ENCODE assay signal across 3 worm cellular contexts in the genomic region with DNA sequence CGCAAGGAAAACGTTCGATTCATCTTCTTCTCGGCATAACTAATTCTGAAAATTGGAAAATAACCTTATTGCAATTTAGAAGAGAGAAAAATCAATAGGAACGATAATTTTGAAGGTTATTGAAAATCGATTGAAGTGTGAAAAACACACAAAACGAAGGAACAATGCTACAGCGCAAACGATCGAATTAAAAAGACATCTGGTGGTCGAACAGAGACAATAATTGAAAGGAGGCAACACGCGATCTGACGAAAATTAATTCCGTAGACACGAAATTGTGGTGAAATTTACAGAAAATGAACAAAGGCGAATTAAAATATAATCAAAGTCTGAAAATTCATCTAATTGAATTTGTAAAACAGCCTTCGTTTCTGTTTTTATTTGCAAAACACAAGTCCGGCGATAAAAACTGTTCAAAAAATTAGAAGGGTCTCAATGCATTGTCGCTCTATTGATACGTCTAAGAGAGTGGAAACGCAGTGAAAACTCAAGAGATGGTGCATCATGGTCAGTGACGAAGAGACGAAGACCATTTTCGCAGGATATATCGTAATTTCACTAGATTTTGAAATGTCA.
TF ChIP-seq lines count a peak whose summit lies in the region.

A gene (minus strand): TSS at position 51 of the 576 bp plus-strand sequence.

TF ChIP-seq in whole organism, L1 larva, 84 proteins besides CTCF, POLR2A, EP300 and RAD21 (continued from another document and continues in another):
- peak in 1 of 2 experiments; percentile 18 for TF ChIP-seq mdl-1 (tag; optimal IDR thresholded peaks at IDR 0.05; lab: Kevin White, UChicago)
- TF ChIP-seq ceh-90 (tag; optimal IDR thresholded peaks at IDR 0.05; lab: Kevin White, UChicago) = peak; percentile 64
- TF ChIP-seq fkh-4 (tag; optimal IDR thresholded peaks at IDR 0.05; lab: Kevin White, UChicago; ENCODE audit: borderline replicate concordance) = peak; percentile 85
- TF ChIP-seq tbx-2 (tag; optimal IDR thresholded peaks at IDR 0.05; lab: Kevin White, UChicago) = peak; percentile 85
- peak; percentile 59 for TF ChIP-seq nhr-237 (tag; optimal IDR thresholded peaks at IDR 0.05; lab: Kevin White, UChicago)
- peak; percentile 80 for TF ChIP-seq swsn-7 (tag; optimal IDR thresholded peaks at IDR 0.05; lab: Kevin White, UChicago)
- no peak for TF ChIP-seq alr-1 (tag; optimal IDR thresholded peaks at IDR 0.05; lab: Kevin White, UChicago; ENCODE audit: borderline replicate concordance)
- TF ChIP-seq unc-98 (GFP tag; IDR thresholded peaks at IDR 0.05; lab: Robert Waterston, UW) = peak; percentile 76; the same call in 1 of the 2 replicates
- TF ChIP-seq ama-1 (optimal IDR thresholded peaks at IDR 0.05; lab: Kevin White, UChicago) = no peak
- peak; percentile 85 for TF ChIP-seq fkh-8 (tag; optimal IDR thresholded peaks at IDR 0.05; lab: Kevin White, UChicago)
- TF ChIP-seq lin-15B (tag; optimal IDR thresholded peaks at IDR 0.05; lab: Kevin White, UChicago) = peak; percentile 43
- peak; percentile 38 for TF ChIP-seq skn-1 (tag; optimal IDR thresholded peaks at IDR 0.05; lab: Kevin White, UChicago)
- TF ChIP-seq zag-1 (tag; optimal IDR thresholded peaks at IDR 0.05; lab: Kevin White, UChicago) = peak; percentile 31
- TF ChIP-seq pqm-1 (tag; optimal IDR thresholded peaks at IDR 0.05; lab: Kevin White, UChicago) = no peak
- peak; percentile 87 for TF ChIP-seq isw-1 (GFP tag; IDR thresholded peaks at IDR 0.05; lab: Robert Waterston, UW)
- no peak for TF ChIP-seq nhr-76 (tag; optimal IDR thresholded peaks at IDR 0.05; lab: Kevin White, UChicago)
- no peak for TF ChIP-seq unc-62 (GFP tag; optimal IDR thresholded peaks at IDR 0.05; lab: Kevin White, UChicago)
- TF ChIP-seq nhr-85 (tag; lab: Kevin White, UChicago) = peak; percentile 94
- peak; percentile 83 for TF ChIP-seq xbp-1 (tag; optimal IDR thresholded peaks at IDR 0.05; lab: Kevin White, UChicago)
- peak; percentile 60 for TF ChIP-seq fos-1 (tag; optimal IDR thresholded peaks at IDR 0.05; lab: Kevin White, UChicago)
- TF ChIP-seq egl-13 (tag; optimal IDR thresholded peaks at IDR 0.05; lab: Kevin White, UChicago) = peak; percentile 71
- TF ChIP-seq pag-3 (tag; optimal IDR thresholded peaks at IDR 0.05; lab: Kevin White, UChicago; ENCODE audit: borderline replicate concordance, insufficient read depth) = no peak
- TF ChIP-seq elt-2 (tag; optimal IDR thresholded peaks at IDR 0.05; lab: Kevin White, UChicago) = peak; percentile 58
- peak; percentile 80 for TF ChIP-seq nhr-19 (GFP tag; conservative IDR thresholded peaks at IDR 0.05; lab: Robert Waterston, UW)
- TF ChIP-seq ztf-11 (tag; optimal IDR thresholded peaks at IDR 0.05; lab: Kevin White, UChicago) = peak in 1 of 2 experiments; percentile 88
- TF ChIP-seq nhr-84 (tag; optimal IDR thresholded peaks at IDR 0.05; lab: Kevin White, UChicago) = no peak
- peak; percentile 88 for TF ChIP-seq rnt-1 (tag; optimal IDR thresholded peaks at IDR 0.05; lab: Kevin White, UChicago)
- TF ChIP-seq lin-35 (GFP tag; optimal IDR thresholded peaks at IDR 0.05; lab: Kevin White, UChicago) = peak; percentile 74 to 89
- peak; percentile 90 for TF ChIP-seq nhr-77 (tag; optimal IDR thresholded peaks at IDR 0.05; lab: Kevin White, UChicago)
- no peak for TF ChIP-seq nhr-28 (tag; optimal IDR thresholded peaks at IDR 0.05; lab: Kevin White, UChicago)
- TF ChIP-seq nhr-90 (tag; optimal IDR thresholded peaks at IDR 0.05; lab: Kevin White, UChicago; ENCODE audit: poor library complexity) = peak; percentile 85
- peak; percentile 85 for TF ChIP-seq ceh-88 (GFP tag; IDR thresholded peaks at IDR 0.05; lab: Robert Waterston, UW)
- TF ChIP-seq fkh-10 (GFP tag; optimal IDR thresholded peaks at IDR 0.05; lab: Kevin White, UChicago) = peak; percentile 34
- peak; percentile 32 to 64 (median 59) for TF ChIP-seq ceh-82 (tag; optimal IDR thresholded peaks at IDR 0.05; lab: Kevin White, UChicago)
- peak; percentile 74 for TF ChIP-seq lin-13 (GFP tag; optimal IDR thresholded peaks at IDR 0.05; lab: Kevin White, UChicago)
- TF ChIP-seq nhr-71 (tag; optimal IDR thresholded peaks at IDR 0.05; lab: Kevin White, UChicago) = peak; percentile 93
- peak; percentile 37 for TF ChIP-seq snpc-4 (tag; optimal IDR thresholded peaks at IDR 0.05; lab: Kevin White, UChicago)
- TF ChIP-seq Y116A8C.19 (tag; optimal IDR thresholded peaks at IDR 0.05; lab: Kevin White, UChicago; ENCODE audit: borderline replicate concordance) = no peak
- TF ChIP-seq aly-2 (tag; optimal IDR thresholded peaks at IDR 0.05; lab: Kevin White, UChicago) = peak; percentile 53
- TF ChIP-seq unc-86 (tag; optimal IDR thresholded peaks at IDR 0.05; lab: Kevin White, UChicago) = peak; percentile 73

TF ChIP-seq in whole organism, L3 larva, 47 proteins besides CTCF, POLR2A, EP300 and RAD21 (continued from another document):
- TF ChIP-seq jun-1 (tag; optimal IDR thresholded peaks at IDR 0.05; lab: Kevin White, UChicago) = peak; percentile 8
- TF ChIP-seq daf-12 (tag; optimal IDR thresholded peaks at IDR 0.05; lab: Kevin White, UChicago) = no peak
- TF ChIP-seq sea-2 (GFP tag; optimal IDR thresholded peaks at IDR 0.05; lab: Kevin White, UChicago) = no peak
- peak; percentile 7 for TF ChIP-seq fkh-10 (GFP tag; optimal IDR thresholded peaks at IDR 0.05; lab: Kevin White, UChicago)
- TF ChIP-seq lin-15B (tag; optimal IDR thresholded peaks at IDR 0.05; lab: Kevin White, UChicago) = peak; percentile 85
- peak; percentile 70 for TF ChIP-seq nhr-23 (tag; optimal IDR thresholded peaks at IDR 0.05; lab: Kevin White, UChicago)
- peak; percentile 64 for TF ChIP-seq elt-2 (tag; optimal IDR thresholded peaks at IDR 0.05; lab: Kevin White, UChicago)
- TF ChIP-seq unc-39 (tag; optimal IDR thresholded peaks at IDR 0.05; lab: Kevin White, UChicago) = no peak
- peak; percentile 34 for TF ChIP-seq ceh-28 (tag; optimal IDR thresholded peaks at IDR 0.05; lab: Kevin White, UChicago)
- no peak for TF ChIP-seq elt-3 (tag; optimal IDR thresholded peaks at IDR 0.05; lab: Kevin White, UChicago)
- TF ChIP-seq unc-62 (GFP tag; optimal IDR thresholded peaks at IDR 0.05; lab: Kevin White, UChicago) = peak; percentile 49

TF ChIP-seq in whole organism, young adult, 124 proteins besides CTCF, POLR2A, EP300 and RAD21 (continued from another document):
- TF ChIP-seq mcd-1 (GFP tag; IDR thresholded peaks at IDR 0.05; lab: Robert Waterston, UW) (peak; percentile 88), rec-8 (tag; optimal IDR thresholded peaks at IDR 0.05; lab: Kevin White, UChicago) (no peak), ceh-100 (GFP tag; IDR thresholded peaks at IDR 0.05; lab: Robert Waterston, UW) (peak; percentile 96), ceh-27 (GFP tag; optimal IDR thresholded peaks at IDR 0.05; lab: Kevin White, UChicago) (peak; percentile 84), nfya-1 (tag; optimal IDR thresholded peaks at IDR 0.05; lab: Kevin White, UChicago; ENCODE audit: borderline replicate concordance, insufficient read depth) (no peak), K12H6.12 (tag; optimal IDR thresholded peaks at IDR 0.05; lab: Kevin White, UChicago) (peak; percentile 84), unc-130 (GFP tag; optimal IDR thresholded peaks at IDR 0.05; lab: Kevin White, UChicago) (no peak), efl-1 (GFP tag; optimal IDR thresholded peaks at IDR 0.05; lab: Kevin White, UChicago) (peak; percentile 12), snpc-4 (GFP tag; optimal IDR thresholded peaks at IDR 0.05; lab: Kevin White, UChicago) (no peak), snpc-4 (tag; optimal IDR thresholded peaks at IDR 0.05; lab: Kevin White, UChicago) (peak in 1 of 4 experiments; percentile 38), rcor-1 (GFP tag; IDR thresholded peaks at IDR 0.05; lab: Robert Waterston, UW) (0 out of 2 replicates have a peak, but pooled peaks have one; percentile 32), somi-1 (GFP tag; optimal IDR thresholded peaks at IDR 0.05; lab: Kevin White, UChicago) (peak; percentile 10)
